Fruit fly (Drosophila melanogaster) whole organism: ENCODE data around the gene CG4301.

ENCODE experiments used
- CG8478 ChIP-seq: fragments of >200 bp; optimal IDR thresholded peaks from 2 replicates; lab custom pipeline; 2018; ENCODE audit warnings: inconsistent platforms
- Dll ChIP-seq: fragments of >200 bp; optimal IDR thresholded peaks from 2 replicates; lab custom pipeline; 2017
- EcR ChIP-seq, 2 experiments: fragments of >200 bp; optimal IDR thresholded peaks; 2 replicates each; lab custom pipeline; 2017; ENCODE audit warnings: missing biosample characterization in 2 of 2, missing genetic modification characterization in 2 of 2, missing genetic modification reagents in 2 of 2
- pan ChIP-seq: fragments of >200 bp; optimal IDR thresholded peaks from 2 replicates; lab custom pipeline; 2017
- psq ChIP-seq: fragments of >200 bp; optimal IDR thresholded peaks from 2 replicates; lab custom pipeline; 2017
- usp ChIP-seq: fragments of >200 bp; optimal IDR thresholded peaks from 2 replicates; lab custom pipeline; 2017; ENCODE audit warnings: missing biosample characterization, missing genetic modification characterization, mixed read lengths

DNA sequence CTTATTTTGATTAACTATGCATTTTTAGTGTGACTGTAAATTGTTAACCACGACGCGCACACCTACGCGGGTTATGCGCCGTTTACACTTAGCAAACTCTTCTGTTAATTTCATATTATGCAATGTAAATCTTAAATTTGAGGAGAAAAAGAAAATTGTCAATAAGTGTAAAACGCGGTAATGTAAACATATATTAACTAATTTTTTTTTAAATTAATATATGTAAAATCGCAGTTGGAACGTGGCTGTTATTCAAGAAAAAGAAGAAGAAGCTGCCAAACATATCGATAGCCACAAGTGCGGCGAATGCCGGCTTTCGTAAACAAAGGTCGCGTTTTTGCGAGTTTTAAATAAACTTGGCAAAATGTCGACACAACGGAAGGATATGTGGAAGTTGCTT, 13.9 kb upstream of the CG4301 start, which contains the start of the genes TH1 and mei-41:
- TF ChIP-seq CG8478 (no peak), pan (no peak), EcR (GFP tag; optimal IDR thresholded peaks at IDR 0.05; lab: Kevin White, UChicago) (no peak), usp (GFP tag; lab: Kevin White, UChicago) (no peak), psq (lab: Kevin White, UChicago) (no peak), Dll (lab: Kevin White, UChicago) (no peak)
